Worm (Caenorhabditis elegans): Measurements from ENCODE around the gene cux-7.

ce11 chrIII:7508128-7508635 lies 12.5 kb downstream of the cux-7 start, which contains the start of gene cls-1:
- TF ChIP-seq dpff-1 (tag; optimal IDR thresholded peaks at IDR 0.05): no peak
- TF ChIP-seq snpc-1.1 (tag; optimal IDR thresholded peaks at IDR 0.05; ENCODE audit: insufficient read depth): no peak
- TF ChIP-seq pbrm-1 (GFP tag; IDR thresholded peaks at IDR 0.05): no peak
- no peak for TF ChIP-seq snpc-1.3 (tag; optimal IDR thresholded peaks at IDR 0.05; ENCODE audit: insufficient read depth)
- no peak for TF ChIP-seq bed-2 (GFP tag; IDR thresholded peaks at IDR 0.05)
- TF ChIP-seq unc-62 (GFP tag; optimal IDR thresholded peaks at IDR 0.05): no peak
